Worm (Caenorhabditis elegans) whole organism, L4/young adult: ENCODE measurements around the gene sut-1.

Experiments
- W03F9.2 ChIP-seq: fragments of 150-350 bp; optimal IDR thresholded peaks from 2 replicates; lab custom pipeline; 2014; ENCODE audit warnings: missing biosample characterization, missing genetic modification characterization
- dao-5 ChIP-seq: sonication (generic microtip); optimal IDR thresholded peaks from 2 replicates; lab custom pipeline; 2016; ENCODE audit warnings: missing genotype, missing genetic modification characterization, moderate library complexity, missing compliant biosample characterization
- him-1 ChIP-seq: sonication (generic microtip); optimal IDR thresholded peaks from 2 replicates; lab custom pipeline; 2016; ENCODE audit warnings: missing genotype, missing genetic modification reagents, missing genetic modification characterization, missing compliant biosample characterization

sut-1 gene

DNA sequence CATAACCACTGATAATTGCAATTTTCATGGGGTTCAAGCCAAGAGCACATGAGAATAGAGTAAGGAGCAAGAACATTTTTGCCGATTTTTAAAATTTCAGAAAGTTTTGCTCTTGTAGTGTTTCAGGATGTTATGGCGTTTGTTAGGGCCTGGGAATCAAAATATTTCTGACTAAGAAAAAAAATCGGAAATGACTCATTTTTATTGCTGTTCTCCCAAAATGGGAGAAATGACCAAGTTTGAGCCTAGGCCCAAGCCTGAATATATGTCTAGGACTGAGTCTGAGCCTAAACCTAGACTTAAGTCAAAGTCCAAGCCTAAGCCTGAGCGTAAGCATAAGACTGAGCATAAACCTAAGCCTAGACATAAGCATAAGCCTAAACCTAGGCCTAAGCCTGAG is 18.7 kb downstream of the sut-1 start, which contains the start of gene T13B5.9:
Gene T13B5.9 (minus strand): TSS at position 101 of the 400 bp plus-strand sequence.
- TF ChIP-seq dao-5 (tag; lab: Kevin White, UChicago) (no peak), him-1 (tag; lab: Kevin White, UChicago) (no peak), W03F9.2 (tag; lab: Kevin White, UChicago) (no peak)

DNA sequence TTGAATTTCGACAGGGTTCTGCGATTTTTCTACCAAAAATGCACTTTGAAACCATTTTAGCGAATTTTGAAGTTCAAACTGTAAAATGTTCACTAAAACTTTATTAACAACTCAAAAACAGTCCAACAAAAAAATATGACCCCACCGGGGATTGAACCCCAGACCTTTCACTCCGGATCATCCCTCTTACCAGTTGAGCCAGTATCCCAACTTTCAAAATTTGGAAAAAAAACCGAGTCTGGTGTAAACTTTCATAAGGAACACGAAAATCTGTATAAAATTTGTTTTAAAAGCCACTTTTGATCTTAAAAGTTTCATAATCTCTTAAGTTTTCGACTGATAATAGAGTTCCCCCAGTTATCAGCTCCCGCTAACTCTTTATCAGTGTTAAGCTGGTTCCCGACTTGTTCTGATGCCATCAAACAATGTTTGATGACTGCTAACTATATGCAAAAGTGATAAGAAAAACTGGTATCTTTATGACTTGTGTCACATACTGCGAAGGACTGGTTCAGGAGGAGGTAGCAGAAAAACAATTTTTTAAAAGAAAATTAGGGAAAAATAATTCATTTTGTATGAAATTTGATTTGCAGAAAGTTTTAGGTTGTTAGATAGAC is 19.5 kb downstream of the sut-1 start:
- TF ChIP-seq dao-5 (tag; lab: Kevin White, UChicago), result no peak
- no peak for TF ChIP-seq W03F9.2 (tag; lab: Kevin White, UChicago)
- TF ChIP-seq him-1 (tag; lab: Kevin White, UChicago), result no peak

ce11 chrII:1102209-1102608 is 20.9 kb downstream of the sut-1 start:
- no peak for TF ChIP-seq him-1 (tag; lab: Kevin White, UChicago)

DNA sequence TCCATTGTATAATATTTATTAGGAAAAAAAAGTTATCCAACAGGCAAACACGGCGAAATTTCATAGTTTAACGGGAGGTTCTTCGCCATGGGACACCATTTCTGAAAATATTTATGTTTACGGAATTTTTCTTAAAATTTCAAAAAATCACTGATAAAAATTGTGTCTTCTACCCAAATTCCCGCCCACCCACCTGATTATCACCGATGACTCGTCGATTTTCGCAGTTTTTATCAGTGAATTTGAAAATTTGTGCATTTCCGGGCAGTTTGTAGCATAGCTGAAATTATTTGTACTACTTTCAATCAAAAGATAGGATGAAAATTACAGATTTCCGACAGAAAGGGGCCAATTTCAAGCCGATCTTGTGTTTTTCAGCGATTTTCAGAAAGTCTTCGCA is 21.7 kb downstream of the sut-1 start:
- TF ChIP-seq W03F9.2 (tag; lab: Kevin White, UChicago) (no peak), him-1 (tag; lab: Kevin White, UChicago) (no peak)

ce11 chrII:1100719-1101118 is 22.3 kb downstream of the sut-1 start, which contains the start of gene pho-14:
Gene pho-14, minus strand, starts transcription at chrII:1100819.
- no peak for TF ChIP-seq dao-5 (tag; lab: Kevin White, UChicago)
- TF ChIP-seq him-1 (tag; lab: Kevin White, UChicago), result no peak
- TF ChIP-seq W03F9.2 (tag; lab: Kevin White, UChicago), result no peak

ce11 chrII:1091706-1092105 is 31.4 kb downstream of the sut-1 start, which contains the start of gene snf-3:
Gene snf-3, plus strand, starts transcription at chrII:1092006.
- TF ChIP-seq W03F9.2 (tag; lab: Kevin White, UChicago) (no peak), dao-5 (tag; lab: Kevin White, UChicago) (no peak), him-1 (tag; lab: Kevin White, UChicago) (no peak)

ce11 chrII:1090743-1091142 is 32.3 kb downstream of the sut-1 start:
- TF ChIP-seq him-1 (tag; lab: Kevin White, UChicago) (no peak), dao-5 (tag; lab: Kevin White, UChicago) (no peak), W03F9.2 (tag; lab: Kevin White, UChicago) (no peak)

DNA sequence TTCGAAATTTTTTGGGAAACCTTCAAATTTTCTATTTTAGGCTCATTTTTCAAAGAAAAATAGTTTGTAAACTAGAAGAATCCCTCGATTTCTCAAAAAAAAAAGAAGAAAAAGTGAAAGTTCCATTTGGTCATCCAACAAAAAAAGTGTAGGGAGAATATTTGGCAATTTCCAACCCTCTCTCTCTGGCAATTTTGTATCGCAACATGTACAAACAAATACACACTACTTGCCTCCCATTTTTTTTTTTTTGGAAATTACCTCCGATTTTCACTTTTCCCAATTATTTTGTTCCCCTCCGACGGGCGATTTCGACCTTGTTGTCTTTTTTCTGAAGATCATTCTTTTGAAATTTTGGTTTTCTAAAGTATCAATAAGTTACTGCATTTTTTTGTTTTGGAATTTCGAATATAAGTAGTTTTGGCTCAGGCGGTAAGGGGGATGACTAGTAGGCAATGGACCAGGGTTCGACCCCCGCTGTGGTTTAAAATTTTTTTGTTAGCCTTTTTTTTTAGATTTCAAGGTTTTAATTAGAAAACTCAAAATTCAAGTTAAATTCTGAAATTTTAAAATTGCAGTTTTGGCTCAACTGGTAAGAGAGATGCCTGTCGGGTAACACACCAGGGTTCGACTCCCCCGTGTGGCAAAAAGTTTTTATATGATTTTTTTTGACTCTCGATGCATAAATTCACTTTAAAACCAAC is 34.4 kb downstream of the sut-1 start:
- TF ChIP-seq W03F9.2 (tag; lab: Kevin White, UChicago), result no peak
- no peak for TF ChIP-seq him-1 (tag; lab: Kevin White, UChicago)
- no peak for TF ChIP-seq dao-5 (tag; lab: Kevin White, UChicago)

DNA sequence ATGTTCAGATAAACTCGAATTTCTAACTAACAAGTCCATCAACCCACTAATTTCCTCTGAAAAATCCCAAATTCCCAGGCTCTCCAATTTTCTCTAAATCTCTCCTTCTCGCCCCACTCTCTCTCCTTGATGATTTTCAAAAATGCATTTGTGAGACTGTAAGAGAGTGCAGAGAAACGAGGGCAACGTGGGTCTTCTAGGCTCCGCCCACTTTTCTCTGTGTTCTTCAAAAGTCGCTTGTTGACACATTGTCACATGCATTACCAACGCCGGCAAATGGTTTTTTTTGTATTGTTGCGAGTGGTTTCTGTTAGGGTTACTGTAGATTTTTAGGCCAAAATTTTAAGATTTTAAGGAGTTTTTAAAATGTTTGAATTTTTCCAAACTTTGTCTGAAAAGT is 36.6 kb downstream of the sut-1 start:
- TF ChIP-seq him-1 (tag; lab: Kevin White, UChicago), result no peak
- TF ChIP-seq W03F9.2 (tag; lab: Kevin White, UChicago), result no peak
- TF ChIP-seq dao-5 (tag; lab: Kevin White, UChicago), result no peak

- TF ChIP-seq W03F9.2 (tag; lab: Kevin White, UChicago) (no peak), dao-5 (tag; lab: Kevin White, UChicago) (no peak), him-1 (tag; lab: Kevin White, UChicago) (no peak)
Observed at ce11 chrII:1085546-1085945, 37.5 kb downstream of the sut-1 start.

ce11 chrII:1084899-1085298 is 38.2 kb downstream of the sut-1 start:
- TF ChIP-seq W03F9.2 (tag; lab: Kevin White, UChicago), result no peak
- no peak for TF ChIP-seq him-1 (tag; lab: Kevin White, UChicago)

- TF ChIP-seq W03F9.2 (tag; lab: Kevin White, UChicago), result no peak
- TF ChIP-seq him-1 (tag; lab: Kevin White, UChicago), result no peak
- no peak for TF ChIP-seq dao-5 (tag; lab: Kevin White, UChicago)
Observed at ce11 chrII:1082859-1083258, 40.2 kb downstream of the sut-1 start, which contains the start of gene K02E7.1. Gene K02E7.1, plus strand, starts transcription at chrII:1083159.

DNA sequence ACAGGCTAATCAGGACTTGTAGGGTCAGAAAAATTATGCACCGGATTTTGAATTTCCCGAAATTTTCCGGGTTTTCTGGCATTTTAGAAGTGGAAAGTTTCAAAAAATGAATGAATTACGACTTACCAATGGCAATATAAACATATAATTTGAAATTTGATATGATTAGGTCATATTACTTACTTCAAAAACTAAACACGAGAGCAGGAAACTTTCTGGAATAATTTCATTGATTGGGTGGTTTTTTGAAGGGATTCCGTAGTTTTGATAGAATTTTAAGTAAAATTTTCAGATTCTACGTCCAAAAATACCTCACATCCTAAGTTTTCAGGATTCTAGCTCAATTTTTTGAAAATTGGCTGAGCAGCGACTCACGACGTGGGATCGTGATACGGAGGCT is 47.6 kb downstream of the sut-1 start, which contains the start of gene K02E7.11:
Gene K02E7.11 (minus strand): TSS at position 101 of the 400 bp plus-strand sequence.
- TF ChIP-seq W03F9.2 (tag; lab: Kevin White, UChicago) (no peak), dao-5 (tag; lab: Kevin White, UChicago) (no peak), him-1 (tag; lab: Kevin White, UChicago) (no peak)

ce11 chrII:1072106-1072505 is 51.0 kb downstream of the sut-1 start, which contains the start of gene K02E7.4:
Gene K02E7.4, plus strand, starts transcription at chrII:1072406.
- TF ChIP-seq him-1 (tag; lab: Kevin White, UChicago), result no peak
- TF ChIP-seq W03F9.2 (tag; lab: Kevin White, UChicago), result no peak
- no peak for TF ChIP-seq dao-5 (tag; lab: Kevin White, UChicago)
